Fruit fly (Drosophila melanogaster) whole organism, wandering third instar larva: ENCODE results near the gene CG34452.

Source experiments
- Abd-B ChIP-seq: fragments of >200 bp; optimal IDR thresholded peaks from 2 replicates; lab custom pipeline; 2017; ENCODE audit warnings: missing biosample characterization, missing genetic modification characterization
- CG32264 ChIP-seq: fragments of 200-800 bp; sonication (Bioruptor generic); optimal IDR thresholded peaks from 2 replicates; lab custom pipeline; 2016; ENCODE audit warnings: missing biosample characterization, missing genetic modification characterization
- CG9705 ChIP-seq: fragments of 200-800 bp; sonication (Bioruptor generic); optimal IDR thresholded peaks from 2 replicates; lab custom pipeline; 2018; ENCODE audit warnings: missing biosample characterization, mild to moderate bottlenecking, missing genetic modification characterization
- CrebA ChIP-seq: fragments of 200-800 bp; sonication (Bioruptor generic); optimal IDR thresholded peaks from 2 replicates; lab custom pipeline; 2016; ENCODE audit warnings: missing biosample characterization, mild to moderate bottlenecking, missing genetic modification characterization, borderline replicate concordance
- Dfd ChIP-seq: fragments of >200 bp; optimal IDR thresholded peaks from 2 replicates; lab custom pipeline; 2017; ENCODE audit warnings: missing biosample characterization, missing genetic modification characterization
- Dif ChIP-seq: fragments of 200-275, 200-300 bp; sonication (Bioruptor generic); optimal IDR thresholded peaks from 2 replicates; lab custom pipeline; 2018; ENCODE audit warnings: missing biosample characterization, missing genetic modification characterization; ENCODE audit not compliant: partially characterized antibody
- GATAd ChIP-seq: sonication (Bioruptor generic); optimal IDR thresholded peaks from 2 replicates; lab custom pipeline; 2016; ENCODE audit warnings: missing biosample characterization, missing genetic modification characterization
- HLH106 ChIP-seq: fragments of 200-800 bp; optimal IDR thresholded peaks from 3 replicates; lab custom pipeline; 2019; ENCODE audit warnings: missing biosample characterization, mild to moderate bottlenecking, missing genetic modification characterization, moderate library complexity
- Hr78 ChIP-seq: fragments of >200 bp; optimal IDR thresholded peaks from 2 replicates; lab custom pipeline; 2017; ENCODE audit warnings: missing biosample characterization, missing genetic modification characterization
- Hr83 ChIP-seq: fragments of 200-300 bp; sonication (Bioruptor generic); optimal IDR thresholded peaks from 2 replicates; lab custom pipeline; 2016; ENCODE audit warnings: missing biosample characterization, mild to moderate bottlenecking, missing genetic modification characterization, moderate library complexity; ENCODE audit not compliant: poor library complexity, severe bottlenecking
- Jra ChIP-seq: sonication (Bioruptor generic); optimal IDR thresholded peaks from 2 replicates; lab custom pipeline; 2016; ENCODE audit warnings: missing biosample characterization, missing genetic modification characterization
- Mio ChIP-seq: sonication (Bioruptor generic); optimal IDR thresholded peaks from 2 replicates; lab custom pipeline; 2016; ENCODE audit warnings: missing biosample characterization, missing genetic modification characterization
- OdsH ChIP-seq: fragments of 200-800 bp; sonication (Bioruptor generic); optimal IDR thresholded peaks from 2 replicates; lab custom pipeline; 2016; ENCODE audit warnings: missing biosample characterization, mild to moderate bottlenecking, missing genetic modification characterization
- Sp1 ChIP-seq: fragments of 200-800 bp; sonication (Bioruptor generic); optimal IDR thresholded peaks from 3 replicates; lab custom pipeline; 2019; ENCODE audit warnings: missing biosample characterization, mild to moderate bottlenecking, missing genetic modification characterization, moderate library complexity
- Vsx2 ChIP-seq: fragments of 200-300, 225-300 bp; sonication (Bioruptor generic); optimal IDR thresholded peaks from 2 replicates; lab custom pipeline; 2018; ENCODE audit warnings: missing biosample characterization, missing genetic modification characterization; ENCODE audit not compliant: partially characterized antibody
- br ChIP-seq: fragments of 200-800 bp; sonication (Bioruptor generic); optimal IDR thresholded peaks from 2 replicates; lab custom pipeline; 2016; ENCODE audit warnings: missing biosample characterization, missing genetic modification characterization
- brk ChIP-seq: fragments of 200-800 bp; sonication (Bioruptor generic); optimal IDR thresholded peaks from 2 replicates; lab custom pipeline; 2016; ENCODE audit warnings: missing biosample characterization, mild to moderate bottlenecking, missing genetic modification characterization
- dl ChIP-seq, 2 experiments: fragments of 175-275, 200-275 bp in 1 of 2; fragments of 200-275 bp in 1 of 2; sonication (Bioruptor generic); optimal IDR thresholded peaks; lab custom pipeline; 2018; ENCODE audit warnings: mild to moderate bottlenecking in 2 of 2, missing biosample characterization in 2 of 2, missing genetic modification characterization in 2 of 2, moderate library complexity in 2 of 2; ENCODE audit not compliant: partially characterized antibody in 2 of 2, insufficient read depth in 1 of 2
- dsf ChIP-seq: sonication (Bioruptor generic); optimal IDR thresholded peaks from 2 replicates; lab custom pipeline; 2016; ENCODE audit warnings: missing biosample characterization, missing genetic modification characterization, borderline replicate concordance
- ey ChIP-seq: fragments of 200-800 bp; sonication (Bioruptor generic); optimal IDR thresholded peaks from 2 replicates; lab custom pipeline; 2016; ENCODE audit warnings: missing biosample characterization, missing genetic modification characterization
- foxo ChIP-seq, 2 experiments: fragments of 200-800 bp; sonication (Bioruptor generic); optimal IDR thresholded peaks; 2 replicates in 1 of 2; 3 replicates in 1 of 2; lab custom pipeline; 2016 to 2017; ENCODE audit warnings: missing biosample characterization in 2 of 2, missing genetic modification characterization in 2 of 2
- fru ChIP-seq: fragments of 200-800 bp; sonication (Bioruptor generic); optimal IDR thresholded peaks from 3 replicates; lab custom pipeline; 2016; ENCODE audit warnings: missing biosample characterization, mild to moderate bottlenecking, missing genetic modification characterization
- h ChIP-seq: fragments of 200-800 bp; sonication (Bioruptor generic); optimal IDR thresholded peaks from 3 replicates; lab custom pipeline; 2016; ENCODE audit warnings: missing biosample characterization, mild to moderate bottlenecking, missing genetic modification characterization
- jim ChIP-seq: fragments of 175-275, 200-325 bp; sonication (Bioruptor generic); optimal IDR thresholded peaks from 2 replicates; lab custom pipeline; 2016; ENCODE audit warnings: missing biosample characterization, mild to moderate bottlenecking, missing genetic modification characterization
- lola ChIP-seq: fragments of >200 bp; optimal IDR thresholded peaks from 2 replicates; lab custom pipeline; 2017; ENCODE audit warnings: missing biosample characterization, missing genetic modification characterization
- pan ChIP-seq: fragments of >200 bp; optimal IDR thresholded peaks from 2 replicates; lab custom pipeline; 2017
- psq ChIP-seq: fragments of 200-800 bp; sonication (Bioruptor generic); optimal IDR thresholded peaks from 3 replicates; lab custom pipeline; 2017; ENCODE audit warnings: missing biosample characterization, mild to moderate bottlenecking, missing genetic modification characterization, moderate library complexity
- rgr ChIP-seq: fragments of 200-800 bp; sonication (Bioruptor generic); optimal IDR thresholded peaks from 3 replicates; lab custom pipeline; 2016; ENCODE audit warnings: missing biosample characterization, mild to moderate bottlenecking, missing genetic modification characterization
- sage ChIP-seq: fragments of 200-800 bp; sonication (Bioruptor generic); optimal IDR thresholded peaks from 2 replicates; lab custom pipeline; 2016; ENCODE audit warnings: missing biosample characterization, mild to moderate bottlenecking, missing genetic modification characterization
- sv ChIP-seq: fragments of 200-800 bp; sonication (Bioruptor generic); optimal IDR thresholded peaks from 3 replicates; lab custom pipeline; 2016; ENCODE audit warnings: missing biosample characterization, missing genetic modification characterization
- tai ChIP-seq: sonication (Bioruptor generic); optimal IDR thresholded peaks from 2 replicates; lab custom pipeline; 2016; ENCODE audit warnings: missing biosample characterization, missing genetic modification characterization
- usp ChIP-seq: fragments of >200 bp; optimal IDR thresholded peaks from 2 replicates; lab custom pipeline; 2017; ENCODE audit warnings: missing biosample characterization, missing genetic modification characterization
- woc ChIP-seq: sonication (Bioruptor generic); optimal IDR thresholded peaks from 2 replicates; lab custom pipeline; 2016; ENCODE audit warnings: missing biosample characterization, mild to moderate bottlenecking, missing genetic modification characterization

Gene CG34452

DNA sequence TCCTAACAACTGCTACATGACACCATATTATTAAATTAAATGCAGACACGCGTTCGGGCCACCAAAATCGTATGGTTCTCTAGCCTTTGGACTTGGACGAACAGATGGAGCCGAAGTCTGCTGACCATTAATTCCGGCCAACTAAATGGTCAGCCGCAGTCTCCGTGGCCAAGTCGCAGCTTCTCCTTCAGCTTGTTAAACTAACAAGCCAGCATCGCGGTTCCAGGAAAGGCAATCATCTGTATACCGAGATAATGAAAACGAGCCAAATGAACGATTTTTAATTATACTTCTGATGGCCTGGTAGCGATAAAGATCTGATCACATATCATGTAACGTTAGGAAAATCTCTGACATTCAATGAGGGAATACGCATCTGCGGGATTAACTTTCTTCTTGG is 17.8 kb downstream of the CG34452 start:
- TF ChIP-seq Jra (GFP tag; lab: Kevin White, UChicago) (no peak), CG9705 (GFP tag; lab: Kevin White, UChicago) (no peak), Vsx2 (GFP tag; lab: Kevin White, UChicago) (no peak), sage (GFP tag; lab: Kevin White, UChicago) (no peak), Dif (GFP tag; lab: Kevin White, UChicago) (no peak), lola (GFP tag; lab: Kevin White, UChicago) (no peak), dsf (GFP tag; lab: Kevin White, UChicago) (no peak), usp (no peak), Dfd (GFP tag; lab: Kevin White, UChicago) (no peak), brk (no peak), pan (lab: Kevin White, UChicago) (no peak), GATAd (GFP tag; lab: Kevin White, UChicago) (no peak), tai (GFP tag; lab: Kevin White, UChicago) (no peak), Hr78 (GFP tag; lab: Kevin White, UChicago) (no peak), woc (GFP tag; lab: Kevin White, UChicago) (no peak), sv (GFP tag; lab: Kevin White, UChicago) (no peak), Sp1 (GFP tag; lab: Kevin White, UChicago) (no peak), foxo (GFP tag; optimal IDR thresholded peaks at IDR 0.05; lab: Kevin White, UChicago) (no peak), Hr83 (no peak), ey (GFP tag; lab: Kevin White, UChicago) (no peak)
- TF ChIP-seq, all 38 proteins: peak for 0

DNA sequence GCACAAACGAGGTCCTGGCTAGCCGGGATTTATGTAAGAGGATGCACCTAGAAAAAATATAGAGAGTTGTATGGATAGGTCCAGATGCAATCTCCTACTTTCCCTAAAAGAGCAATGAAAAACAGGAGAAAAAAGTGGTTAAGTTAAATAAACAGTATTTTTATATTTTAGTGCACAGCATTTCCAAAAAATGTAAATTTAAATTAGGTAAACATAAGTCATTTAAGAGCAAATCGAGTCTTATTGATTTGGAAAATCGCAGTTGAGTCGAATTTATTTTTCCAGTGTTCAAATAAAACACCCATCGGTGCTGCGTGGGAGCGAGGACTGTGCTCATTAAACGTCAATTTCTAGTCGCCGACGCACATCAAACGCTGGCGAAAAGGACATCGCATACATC is 22.0 kb downstream of the CG34452 start:
- TF ChIP-seq h (GFP tag; lab: Kevin White, UChicago) (no peak), Abd-B (GFP tag; lab: Kevin White, UChicago) (no peak), br (no peak), ey (GFP tag; lab: Kevin White, UChicago) (no peak), sv (GFP tag; lab: Kevin White, UChicago) (no peak), Dfd (GFP tag; lab: Kevin White, UChicago) (no peak), Sp1 (GFP tag; lab: Kevin White, UChicago) (no peak), psq (GFP tag; lab: Kevin White, UChicago) (no peak), lola (GFP tag; lab: Kevin White, UChicago) (no peak), brk (no peak), woc (GFP tag; lab: Kevin White, UChicago) (no peak), Hr83 (no peak), jim (GFP tag; lab: Kevin White, UChicago) (no peak), dl (GFP tag; optimal IDR thresholded peaks at IDR 0.05; lab: Kevin White, UChicago; ENCODE audit: insufficient read depth in 1 of 2, partially characterized antibody in 2 of 2) (no peak)

DNA sequence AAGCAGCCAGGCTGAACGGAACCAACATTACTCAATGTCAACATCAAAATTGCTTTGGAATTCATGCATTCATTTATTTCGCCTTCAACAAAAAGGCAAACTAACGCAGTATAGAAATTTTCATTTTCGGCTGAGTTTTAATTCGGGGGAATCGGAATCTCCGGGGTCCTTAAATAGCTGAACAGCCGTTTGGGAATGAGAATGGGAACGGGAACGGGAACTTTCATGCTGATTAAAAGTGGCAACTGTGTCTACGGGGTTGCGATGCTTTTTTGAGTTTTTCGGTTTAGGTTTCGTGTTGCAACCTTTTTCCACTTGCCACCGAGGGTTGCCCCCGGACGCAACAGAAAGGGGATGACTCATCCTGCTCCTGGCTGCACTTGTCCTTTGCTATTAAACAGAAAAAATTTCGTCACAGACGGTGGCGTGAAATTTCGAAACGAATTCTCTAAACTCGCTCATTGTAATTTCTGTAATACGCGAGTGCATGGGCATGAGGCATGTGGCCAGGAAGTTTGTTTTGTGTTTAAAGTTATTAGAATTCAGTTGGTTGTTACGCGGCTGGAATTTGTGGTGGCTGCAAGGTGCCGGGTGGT is 23.4 kb downstream of the CG34452 start:
- no peak for TF ChIP-seq sage (GFP tag; lab: Kevin White, UChicago)
- TF ChIP-seq OdsH (GFP tag; lab: Kevin White, UChicago), result no peak
- no peak for TF ChIP-seq psq (GFP tag; lab: Kevin White, UChicago)
- no peak for TF ChIP-seq Dif (GFP tag; lab: Kevin White, UChicago)
- no peak for TF ChIP-seq rgr
- no peak for TF ChIP-seq woc (GFP tag; lab: Kevin White, UChicago)
- no peak for TF ChIP-seq h (GFP tag; lab: Kevin White, UChicago)
- no peak for TF ChIP-seq CG32264
- no peak for TF ChIP-seq ey (GFP tag; lab: Kevin White, UChicago)

DNA sequence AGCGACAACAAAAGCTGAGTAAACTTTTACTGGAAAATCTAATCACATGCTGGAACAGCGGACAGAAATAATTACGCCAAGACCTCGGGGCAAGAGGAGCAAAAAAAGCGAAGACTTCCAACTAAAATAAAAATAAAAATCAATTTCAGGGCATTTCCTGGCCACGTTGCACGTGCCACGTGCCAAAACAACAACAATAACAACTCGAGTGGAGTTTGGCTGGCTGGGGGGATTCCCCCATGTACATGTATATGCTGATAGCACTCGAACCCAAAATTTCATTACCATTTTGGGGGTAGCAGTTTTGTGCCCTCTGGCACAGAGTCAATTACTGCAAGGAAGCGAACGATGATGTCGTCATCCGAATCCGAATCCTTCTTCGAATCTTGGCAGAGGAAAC is 25.2 kb downstream of the CG34452 start:
- TF ChIP-seq pan (lab: Kevin White, UChicago), result no peak
- no peak for TF ChIP-seq CrebA (GFP tag; lab: Kevin White, UChicago)
- no peak for TF ChIP-seq HLH106 (tag; lab: Kevin White, UChicago)
- no peak for TF ChIP-seq CG9705 (GFP tag; lab: Kevin White, UChicago)
- no peak for TF ChIP-seq fru
- TF ChIP-seq psq (GFP tag; lab: Kevin White, UChicago), result no peak
- no peak for TF ChIP-seq h (GFP tag; lab: Kevin White, UChicago)
- TF ChIP-seq jim (GFP tag; lab: Kevin White, UChicago), result no peak
- TF ChIP-seq Mio (GFP tag; lab: Kevin White, UChicago), result no peak
- TF ChIP-seq woc (GFP tag; lab: Kevin White, UChicago), result no peak
- TF ChIP-seq, all 38 proteins: peak for 0
